Worm (Caenorhabditis elegans): ENCODE measurements around the gene F58B4.6.
A peak's percentile ranks its signal among the peaks of the same experiment; 100 is the strongest.

The F58B4.6 gene

ce11 chrV:10887564-10887963 is 37.3 kb upstream of the F58B4.6 start (continued):
- TF ChIP-seq F37B4.10 (GFP tag; IDR thresholded peaks at IDR 0.05) (no peak), F52B5.7 (tag; optimal IDR thresholded peaks at IDR 0.05) (peak; percentile 3), tbp1 (GFP tag; optimal IDR thresholded peaks at IDR 0.05) (no peak), nhr-80 (tag; optimal IDR thresholded peaks at IDR 0.05) (no peak), F39B2.1 (GFP tag; IDR thresholded peaks at IDR 0.05) (no peak), let-526 (GFP tag; IDR thresholded peaks at IDR 0.05) (no peak), somi-1 (GFP tag; optimal IDR thresholded peaks at IDR 0.05) (peak; percentile 42), egl-18 (GFP tag; IDR thresholded peaks at IDR 0.05) (no peak), snpc-3.4 (tag; optimal IDR thresholded peaks at IDR 0.05) (no peak), aptf-3 (GFP tag; IDR thresholded peaks at IDR 0.05) (no peak), ets-4 (GFP tag; optimal IDR thresholded peaks at IDR 0.05) (no peak), ztf-6 (GFP tag; IDR thresholded peaks at IDR 0.05) (no peak), nhr-90 (tag; optimal IDR thresholded peaks at IDR 0.05) (peak; percentile 51), ekl-4 (GFP tag; IDR thresholded peaks at IDR 0.05) (no peak), lir-1 (GFP tag; conservative IDR thresholded peaks at IDR 0.05) (no peak), madf-3 (GFP tag; IDR thresholded peaks at IDR 0.05) (no peak), Y95B8A.8 (GFP tag; IDR thresholded peaks at IDR 0.05) (no peak), Y79H2A.3 (GFP tag; conservative IDR thresholded peaks at IDR 0.05) (no peak), efl-1 (GFP tag; optimal IDR thresholded peaks at IDR 0.05) (no peak), sdz-38 (tag; optimal IDR thresholded peaks at IDR 0.05) (no peak), mel-28 (tag; optimal IDR thresholded peaks at IDR 0.05; ENCODE audit: borderline replicate concordance) (no peak), lin-26 (GFP tag; IDR thresholded peaks at IDR 0.05) (0 out of 2 replicates have a peak, but pooled peaks have one; percentile 11), ZK185.1 (tag; optimal IDR thresholded peaks at IDR 0.05; ENCODE audit: poor library complexity, severe bottlenecking) (peak; percentile 72), lin-35 (GFP tag; optimal IDR thresholded peaks at IDR 0.05) (no peak), B0035.1 (tag; optimal IDR thresholded peaks at IDR 0.05) (no peak), K12H6.12 (tag; optimal IDR thresholded peaks at IDR 0.05) (no peak), F22D6.2 (tag; optimal IDR thresholded peaks at IDR 0.05) (no peak), hsf-1 (GFP tag; IDR thresholded peaks at IDR 0.05) (no peak), unc-62 (GFP tag; optimal IDR thresholded peaks at IDR 0.05) (no peak), athp-1 (tag; optimal IDR thresholded peaks at IDR 0.05) (peak; percentile 18), snpc-1.1 (tag; optimal IDR thresholded peaks at IDR 0.05; ENCODE audit: insufficient read depth) (no peak), zim-3 (tag; optimal IDR thresholded peaks at IDR 0.05) (no peak), mxl-1 (tag; optimal IDR thresholded peaks at IDR 0.05) (no peak), lin-54 (GFP tag; optimal IDR thresholded peaks at IDR 0.05) (peak; percentile 13), hrde-1 (tag; optimal IDR thresholded peaks at IDR 0.05; ENCODE audit: borderline replicate concordance) (no peak), gei-17 (GFP tag; optimal IDR thresholded peaks at IDR 0.05) (no peak), hmg-1.2 (GFP tag; IDR thresholded peaks at IDR 0.05) (no peak), dpl-1 (GFP tag; optimal IDR thresholded peaks at IDR 0.05) (no peak), madf-6 (GFP tag; IDR thresholded peaks at IDR 0.05) (no peak), nhr-179 (tag; optimal IDR thresholded peaks at IDR 0.05) (no peak), ceh-58 (GFP tag; IDR thresholded peaks at IDR 0.05) (no peak), sptf-2 (GFP tag; optimal IDR thresholded peaks at IDR 0.05) (no peak), madf-8 (GFP tag; conservative IDR thresholded peaks at IDR 0.05) (no peak), mcd-1 (GFP tag; IDR thresholded peaks at IDR 0.05) (no peak), rec-8 (tag; optimal IDR thresholded peaks at IDR 0.05) (no peak), nhr-120 (GFP tag; IDR thresholded peaks at IDR 0.05) (no peak), F23B12.7 (tag; optimal IDR thresholded peaks at IDR 0.05; ENCODE audit: insufficient read depth) (no peak), nfya-2 (GFP tag; IDR thresholded peaks at IDR 0.05) (no peak), him-1 (tag; optimal IDR thresholded peaks at IDR 0.05) (no peak)

All from whole organism, young adult.